Worm (Caenorhabditis elegans) whole organism, L4/young adult: ENCODE measurements around the gene cup-4.

ENCODE experiments used
- W03F9.2 ChIP-seq: fragments of 150-350 bp; optimal IDR thresholded peaks from 2 replicates; lab custom pipeline; 2014; ENCODE audit warnings: missing biosample characterization, missing genetic modification characterization
- dao-5 ChIP-seq: sonication (generic microtip); optimal IDR thresholded peaks from 2 replicates; lab custom pipeline; 2016; ENCODE audit warnings: missing genotype, missing genetic modification characterization, moderate library complexity, missing compliant biosample characterization
- him-1 ChIP-seq: sonication (generic microtip); optimal IDR thresholded peaks from 2 replicates; lab custom pipeline; 2016; ENCODE audit warnings: missing genotype, missing genetic modification reagents, missing genetic modification characterization, missing compliant biosample characterization

The cup-4 gene

DNA sequence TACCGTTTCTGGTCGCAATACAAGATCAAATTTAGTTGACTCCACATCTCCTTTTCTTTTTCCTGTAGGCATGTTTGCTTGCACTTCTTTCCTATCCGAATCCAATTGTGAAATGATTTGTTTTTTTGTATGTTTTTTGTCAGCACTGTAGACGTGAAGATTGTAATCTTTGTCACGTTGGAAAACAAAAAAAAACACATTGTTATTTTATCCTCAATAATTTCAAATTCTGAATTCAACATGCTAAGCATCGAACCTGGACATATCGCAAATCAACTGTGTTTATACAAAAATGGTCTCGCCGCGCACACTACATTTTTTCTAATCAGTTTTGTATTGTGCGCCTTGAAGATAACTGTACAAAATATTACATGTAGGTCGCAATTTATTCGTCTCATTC lies 47.2 kb downstream of the cup-4 start, which contains the start of gene ZK688.12:
ZK688.12 (minus strand) TSS at position 101 of the 400 bp plus-strand sequence.
- TF ChIP-seq W03F9.2 (tag; lab: Kevin White, UChicago) (no peak), dao-5 (tag; lab: Kevin White, UChicago) (no peak), him-1 (no peak)

DNA sequence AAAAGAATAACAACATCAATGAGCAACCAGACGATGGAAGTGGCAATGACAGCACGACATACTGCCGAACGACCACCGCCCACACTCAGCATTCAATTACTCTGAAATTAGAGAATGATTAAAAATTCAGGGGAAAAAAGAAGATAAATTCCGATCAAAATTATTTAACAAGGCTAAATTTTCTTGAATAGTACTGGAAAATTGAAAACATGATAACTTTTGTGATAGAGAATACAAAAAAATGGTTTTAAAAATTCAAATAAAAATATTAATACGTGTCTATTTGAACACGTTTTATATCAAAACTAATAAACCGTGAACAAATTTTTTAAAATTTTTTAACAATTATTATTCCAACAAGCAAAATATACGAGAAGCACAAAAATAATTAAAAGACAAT lies 51.4 kb downstream of the cup-4 start, which contains the start of gene gly-3:
gly-3 (minus strand) TSS at position 101 of the 400 bp plus-strand sequence.
- TF ChIP-seq him-1 (no peak), dao-5 (tag; lab: Kevin White, UChicago) (no peak), W03F9.2 (tag; lab: Kevin White, UChicago) (no peak)
